Worm (Caenorhabditis elegans): ENCODE data around the gene R08A2.7.

DNA sequence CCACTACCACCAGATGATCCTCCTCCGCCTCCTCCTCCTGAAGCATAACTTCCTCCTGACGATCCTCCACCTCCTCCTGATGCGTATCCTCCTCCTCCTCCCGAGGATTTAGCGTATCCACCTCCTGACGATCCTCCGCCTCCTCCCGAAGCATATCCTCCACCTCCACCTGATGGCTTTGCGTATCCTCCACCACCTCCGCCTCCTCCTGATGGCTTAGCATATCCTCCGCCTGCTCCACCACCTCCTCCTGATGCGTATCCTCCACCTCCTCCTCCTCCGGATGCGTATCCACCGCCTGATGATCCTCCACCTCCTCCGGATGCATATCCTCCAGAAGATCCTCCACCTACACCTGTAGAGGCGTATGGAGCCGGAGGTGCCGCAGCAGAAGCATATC is 21.7 kb downstream of the R08A2.7 start:
- TF ChIP-seq dao-5 (tag; optimal IDR thresholded peaks at IDR 0.05) = no peak
- no peak for TF ChIP-seq him-1 (tag; optimal IDR thresholded peaks at IDR 0.05)
- TF ChIP-seq W03F9.2 (tag; optimal IDR thresholded peaks at IDR 0.05) = no peak
